Fruit fly (Drosophila melanogaster) whole organism, embryonic: ENCODE results near the gene CG33986.
A peak's percentile ranks its signal among the peaks of the same experiment; 100 is the strongest.

Experiments used
- Asciz ChIP-seq: fragments of 200-800 bp; sonication (Bioruptor generic); optimal IDR thresholded peaks from 2 replicates; lab custom pipeline; 2017; ENCODE audit warnings: missing biosample characterization, mild to moderate bottlenecking, missing genetic modification characterization, missing genetic modification reagents
- B-H2 ChIP-seq: fragments of 200-800 bp; sonication (Bioruptor generic); optimal IDR thresholded peaks from 2 replicates; lab custom pipeline; 2018; ENCODE audit warnings: missing biosample characterization, mild to moderate bottlenecking, missing genetic modification characterization
- CG10274 ChIP-seq: fragments of 200-800 bp; sonication (Bioruptor generic); optimal IDR thresholded peaks from 3 replicates; lab custom pipeline; 2017; ENCODE audit warnings: missing biosample characterization, mild to moderate bottlenecking, missing genetic modification characterization
- CG10366 ChIP-seq: fragments of 200-800 bp; sonication (Bioruptor generic); IDR thresholded peaks from 2 replicates; pipeline ENCODE4 v1.3.6; 2022; ENCODE audit warnings: missing biosample characterization, missing genetic modification characterization
- CG11247 ChIP-seq: fragments of 200-800 bp; sonication (Bioruptor generic); IDR thresholded peaks from 2 replicates; pipeline ENCODE4 v1.3.6; 2022; ENCODE audit warnings: missing biosample characterization, missing genetic modification characterization
- CG11398 ChIP-seq: fragments of 200-800 bp; sonication (Bioruptor generic); optimal IDR thresholded peaks from 2 replicates; lab custom pipeline; 2016; ENCODE audit warnings: missing biosample characterization, missing genetic modification characterization
- CG13123 ChIP-seq: fragments of 200-800 bp; sonication (Bioruptor generic); optimal IDR thresholded peaks from 2 replicates; lab custom pipeline; 2016; ENCODE audit warnings: missing biosample characterization, missing genetic modification characterization
- CG1602 ChIP-seq: fragments of 200-800 bp; sonication (Bioruptor generic); optimal IDR thresholded peaks from 3 replicates; lab custom pipeline; 2016; ENCODE audit warnings: missing biosample characterization, missing genetic modification characterization
- CG16813 ChIP-seq: fragments of 200-800 bp; sonication (Bioruptor generic); IDR thresholded peaks from 3 replicates; pipeline ENCODE4 v1.3.6; 2022; ENCODE audit warnings: missing biosample characterization, missing genetic modification characterization; ENCODE audit not compliant: partially characterized antibody
- CG2120 ChIP-seq: fragments of 200-800 bp; sonication (Bioruptor generic); optimal IDR thresholded peaks from 3 replicates; lab custom pipeline; 2016; ENCODE audit warnings: missing biosample characterization, missing genetic modification characterization
- CG2202 ChIP-seq: fragments of 200-800 bp; sonication (Bioruptor generic); optimal IDR thresholded peaks from 2 replicates; lab custom pipeline; 2018; ENCODE audit warnings: missing biosample characterization, mild to moderate bottlenecking, missing genetic modification characterization
- CG2678 ChIP-seq: fragments of 200-800 bp; sonication (Bioruptor generic); optimal IDR thresholded peaks from 3 replicates; lab custom pipeline; 2019; ENCODE audit warnings: missing biosample characterization, mild to moderate bottlenecking, missing genetic modification characterization, moderate library complexity
- CG30020 ChIP-seq: fragments of 200-800 bp; optimal IDR thresholded peaks from 2 replicates; lab custom pipeline; 2019; ENCODE audit warnings: missing biosample characterization, mild to moderate bottlenecking, missing genetic modification characterization, moderate library complexity
- CG31365 ChIP-seq: fragments of 200-800 bp; sonication (Bioruptor generic); optimal IDR thresholded peaks from 2 replicates; lab custom pipeline; 2018; ENCODE audit warnings: missing biosample characterization, mild to moderate bottlenecking, missing genetic modification characterization
- CG3281 ChIP-seq: fragments of 200-800 bp; sonication (Bioruptor generic); optimal IDR thresholded peaks from 3 replicates; lab custom pipeline; 2017; ENCODE audit warnings: missing biosample characterization, mild to moderate bottlenecking, missing genetic modification characterization
- CG4730 ChIP-seq: fragments of 200-800 bp; sonication (Bioruptor generic); IDR thresholded peaks from 2 replicates; pipeline ENCODE4 v1.3.6; 2022; ENCODE audit warnings: missing biosample characterization, missing genetic modification characterization
- CG6765 ChIP-seq: fragments of 200-800 bp; sonication (Bioruptor generic); optimal IDR thresholded peaks from 3 replicates; lab custom pipeline; 2017; ENCODE audit warnings: missing biosample characterization, mild to moderate bottlenecking, missing genetic modification characterization
- CG7271 ChIP-seq: fragments of 200-800 bp; sonication (Bioruptor generic); optimal IDR thresholded peaks from 2 replicates; lab custom pipeline; 2018; ENCODE audit warnings: missing biosample characterization, mild to moderate bottlenecking, missing genetic modification characterization, moderate library complexity
- CG7372 ChIP-seq: fragments of 200-800 bp; sonication (Bioruptor generic); IDR thresholded peaks from 2 replicates; pipeline ENCODE4 v1.3.6; 2022; ENCODE audit warnings: missing biosample characterization, missing genetic modification characterization
- CG7987 ChIP-seq: fragments of 200-800 bp; sonication (Bioruptor generic); optimal IDR thresholded peaks from 2 replicates; lab custom pipeline; 2018; ENCODE audit warnings: missing biosample characterization, mild to moderate bottlenecking, missing genetic modification characterization, moderate library complexity
- CG8359 ChIP-seq: fragments of 200-800 bp; sonication (Bioruptor generic); optimal IDR thresholded peaks from 2 replicates; lab custom pipeline; 2017; ENCODE audit warnings: missing biosample characterization, mild to moderate bottlenecking, missing genetic modification characterization, borderline replicate concordance
- CG9932 ChIP-seq: fragments of 200-800 bp; sonication (Bioruptor generic); IDR thresholded peaks from 2 replicates; pipeline ENCODE4 v1.3.6; 2022; ENCODE audit warnings: missing biosample characterization, missing genetic modification characterization
- Chrac-16 ChIP-seq: fragments of 200-800 bp; sonication (Bioruptor generic); optimal IDR thresholded peaks from 3 replicates; lab custom pipeline; 2016; ENCODE audit warnings: missing biosample characterization, missing genetic modification characterization
- CkIIα-i1 ChIP-seq: fragments of 200-800 bp; sonication (Bioruptor generic); IDR thresholded peaks from 2 replicates; pipeline ENCODE4 v1.3.6; 2022; ENCODE audit warnings: missing biosample characterization, missing genetic modification characterization
- CoRest ChIP-seq: fragments of 200-800 bp; sonication (Bioruptor generic); optimal IDR thresholded peaks from 3 replicates; lab custom pipeline; 2018; ENCODE audit warnings: missing biosample characterization, mild to moderate bottlenecking, missing genetic modification characterization, moderate library complexity
- CrebB ChIP-seq: fragments of 200-800 bp; sonication (Bioruptor generic); optimal IDR thresholded peaks from 3 replicates; lab custom pipeline; 2018; ENCODE audit warnings: missing biosample characterization, mild to moderate bottlenecking, missing genetic modification characterization
- Dad ChIP-seq: fragments of 200-800 bp; sonication (Bioruptor generic); optimal IDR thresholded peaks from 3 replicates; lab custom pipeline; 2016; ENCODE audit warnings: missing biosample characterization, missing genetic modification characterization
- Dbx ChIP-seq: fragments of 200-800 bp; sonication (Bioruptor generic); IDR thresholded peaks from 3 replicates; pipeline ENCODE4 v1.3.6; 2022; ENCODE audit warnings: missing biosample characterization, missing genetic modification characterization
- Dll ChIP-seq: fragments of 200-800 bp; sonication (Bioruptor generic); IDR thresholded peaks from 4 replicates; pipeline ENCODE4 v1.3.6; 2022; ENCODE audit warnings: missing biosample characterization, missing genetic modification characterization; ENCODE audit not compliant: partially characterized antibody
- E2f2 ChIP-seq: fragments of 200-800 bp; sonication (Bioruptor generic); IDR thresholded peaks from 2 replicates; pipeline ENCODE4 v1.3.6; 2022; ENCODE audit warnings: missing biosample characterization, missing genetic modification characterization
- H2.0 ChIP-seq: fragments of 200-800 bp; sonication (Bioruptor generic); IDR thresholded peaks from 2 replicates; pipeline ENCODE4 v1.3.6; 2022; ENCODE audit warnings: missing biosample characterization, missing genetic modification characterization
- Lpt ChIP-seq: fragments of >200 bp; optimal IDR thresholded peaks from 2 replicates; lab custom pipeline; 2018; ENCODE audit warnings: missing biosample characterization, missing genetic modification characterization
- NC2α ChIP-seq: fragments of 200-800 bp; sonication (Bioruptor generic); optimal IDR thresholded peaks from 2 replicates; lab custom pipeline; 2016; ENCODE audit warnings: missing biosample characterization, missing genetic modification characterization
- NC2β ChIP-seq: fragments of 200-800 bp; sonication (Bioruptor generic); optimal IDR thresholded peaks from 2 replicates; lab custom pipeline; 2016; ENCODE audit warnings: missing biosample characterization, missing genetic modification characterization
- Nf-YC ChIP-seq: fragments of 200-800 bp; optimal IDR thresholded peaks from 3 replicates; lab custom pipeline; 2019; ENCODE audit warnings: missing biosample characterization, mild to moderate bottlenecking, missing genetic modification characterization, moderate library complexity
- Oli ChIP-seq: fragments of 200-800 bp; sonication (Bioruptor generic); optimal IDR thresholded peaks from 2 replicates; lab custom pipeline; 2018; ENCODE audit warnings: missing biosample characterization, mild to moderate bottlenecking, missing genetic modification characterization, moderate library complexity
- Trl ChIP-seq, 3 experiments: fragments of >200 bp in 2 of 3; fragments of 200-800 bp in 1 of 3; sonication (Bioruptor generic) in 1 of 3; optimal IDR thresholded peaks; 2 replicates in 1 of 3; 3 replicates in 2 of 3; lab custom pipeline; 2016 to 2017; ENCODE audit warnings: missing biosample characterization in 1 of 3, missing genetic modification characterization in 1 of 3
- Usf ChIP-seq: fragments of 200-800 bp; sonication (Bioruptor generic); optimal IDR thresholded peaks from 2 replicates; lab custom pipeline; 2017; ENCODE audit warnings: missing genotype, missing biosample characterization, missing genetic modification characterization
- ase ChIP-seq: fragments of 200-800 bp; sonication (Bioruptor generic); IDR thresholded peaks from 3 replicates; pipeline ENCODE4 v1.3.6; 2022; ENCODE audit warnings: missing biosample characterization, missing genetic modification characterization
- cato ChIP-seq: fragments of 200-800 bp; sonication (Bioruptor generic); optimal IDR thresholded peaks from 2 replicates; lab custom pipeline; 2016; ENCODE audit warnings: missing biosample characterization, missing genetic modification characterization, borderline replicate concordance
- cg ChIP-seq: fragments of 200-800 bp; sonication (Bioruptor generic); optimal IDR thresholded peaks from 3 replicates; lab custom pipeline; 2019; ENCODE audit warnings: missing biosample characterization, mild to moderate bottlenecking, missing genetic modification characterization, moderate library complexity
- crol ChIP-seq: fragments of 200-800 bp; sonication (Bioruptor generic); IDR thresholded peaks from 2 replicates; pipeline ENCODE4 v1.3.6; 2022; ENCODE audit warnings: missing biosample characterization, missing genetic modification characterization
- dan ChIP-seq: fragments of 200-800 bp; sonication (Bioruptor generic); IDR thresholded peaks from 2 replicates; pipeline ENCODE4 v1.3.6; 2022; ENCODE audit warnings: missing biosample characterization, missing genetic modification characterization
- grn ChIP-seq: fragments of 200-800 bp; sonication (Bioruptor generic); optimal IDR thresholded peaks from 3 replicates; lab custom pipeline; 2017; ENCODE audit warnings: missing biosample characterization, missing genetic modification characterization
- hb ChIP-seq: fragments of 200-800 bp; sonication (Bioruptor generic); IDR thresholded peaks from 3 replicates; pipeline ENCODE4 v1.3.6; 2022; ENCODE audit warnings: missing biosample characterization, missing genetic modification characterization; ENCODE audit not compliant: partially characterized antibody
- ind ChIP-seq: fragments of 200-800 bp; sonication (Bioruptor generic); optimal IDR thresholded peaks from 3 replicates; lab custom pipeline; 2016; ENCODE audit warnings: missing biosample characterization, missing genetic modification characterization
- lilli ChIP-seq: fragments of 200-800 bp; sonication (Bioruptor generic); optimal IDR thresholded peaks from 3 replicates; lab custom pipeline; 2016; ENCODE audit warnings: missing biosample characterization, missing genetic modification characterization
- run ChIP-seq: fragments of 200-800 bp; sonication (Bioruptor generic); optimal IDR thresholded peaks from 3 replicates; lab custom pipeline; 2018; ENCODE audit warnings: missing biosample characterization, mild to moderate bottlenecking, missing genetic modification characterization
- schlank ChIP-seq: fragments of 200-800 bp; sonication (Bioruptor generic); optimal IDR thresholded peaks from 2 replicates; lab custom pipeline; 2018; ENCODE audit warnings: missing biosample characterization, mild to moderate bottlenecking, missing genetic modification characterization
- slou ChIP-seq: fragments of 200-800 bp; sonication (Bioruptor generic); optimal IDR thresholded peaks from 3 replicates; lab custom pipeline; 2016; ENCODE audit warnings: missing biosample characterization, missing genetic modification characterization
- zen ChIP-seq: fragments of 200-800 bp; sonication (Bioruptor generic); optimal IDR thresholded peaks from 3 replicates; lab custom pipeline; 2018; ENCODE audit warnings: missing biosample characterization, mild to moderate bottlenecking, missing genetic modification characterization, moderate library complexity

CG33986 gene

DNA sequence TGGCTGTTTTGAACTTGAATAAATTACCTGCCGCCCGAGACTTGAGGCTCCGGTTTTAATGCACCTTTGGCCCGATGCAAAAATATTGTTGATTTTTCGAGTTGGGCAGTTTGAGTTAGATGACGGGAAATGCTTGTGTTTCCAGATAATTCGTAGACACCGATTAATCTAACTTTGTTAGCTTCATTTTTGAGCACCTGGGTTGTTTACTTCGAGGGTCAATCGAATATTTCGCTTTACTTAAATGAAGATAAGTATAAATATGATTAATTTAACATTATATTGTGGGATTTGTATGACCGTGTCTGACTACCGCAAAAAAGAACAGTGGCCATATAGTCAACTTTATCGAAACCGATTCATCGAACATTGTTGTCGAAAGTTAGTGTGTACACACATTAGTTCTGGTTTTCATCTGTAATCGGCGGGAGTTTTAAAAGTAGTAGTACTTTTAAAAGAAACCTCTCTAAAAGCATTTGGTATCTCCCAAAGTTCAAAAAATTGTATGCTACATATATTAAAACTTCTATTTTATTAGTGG, 1.2 kb downstream of the CG33986 start, which contains the start of gene CG7945 (continued):
- TF ChIP-seq Trl (optimal IDR thresholded peaks at IDR 0.05; lab: Kevin White, UChicago): no peak
- no peak for TF ChIP-seq Trl (GFP tag; optimal IDR thresholded peaks at IDR 0.05; lab: Kevin White, UChicago)
- TF ChIP-seq CG11247 (GFP tag; lab: Robert Waterston, UW): no peak
- no peak for TF ChIP-seq Dad (GFP tag; lab: Kevin White, UChicago)
- peak; percentile 99 for TF ChIP-seq E2f2 (GFP tag; lab: Robert Waterston, UW)
- no peak for TF ChIP-seq CG7271
- no peak for TF ChIP-seq lilli (GFP tag; lab: Kevin White, UChicago)
- no peak for TF ChIP-seq CG8359 (GFP tag; lab: Kevin White, UChicago)
- TF ChIP-seq cato (GFP tag; lab: Kevin White, UChicago): no peak
- no peak for TF ChIP-seq CG7372 (GFP tag; lab: Robert Waterston, UW)
- no peak for TF ChIP-seq Lpt
- TF ChIP-seq CoRest (tag; lab: Kevin White, UChicago): peak; percentile 10
- TF ChIP-seq B-H2 (GFP tag; lab: Kevin White, UChicago): peak; percentile 22
- TF ChIP-seq Dll: peak; percentile 68; the same call in 3 of the 4 replicates
- TF ChIP-seq CG3281 (GFP tag; lab: Kevin White, UChicago): no peak
- TF ChIP-seq CG2678: no peak
- TF ChIP-seq CG13123 (GFP tag; lab: Kevin White, UChicago): no peak
- TF ChIP-seq CG31365 (tag; lab: Kevin White, UChicago): no peak
- no peak for TF ChIP-seq ind (GFP tag; lab: Kevin White, UChicago)
- TF ChIP-seq hb (GFP tag; lab: Robert Waterston, UW): no peak
- TF ChIP-seq ase (GFP tag; lab: Robert Waterston, UW): no peak
- no peak for TF ChIP-seq NC2α (GFP tag; lab: Kevin White, UChicago)
- no peak for TF ChIP-seq dan
- no peak for TF ChIP-seq Chrac-16 (GFP tag; lab: Kevin White, UChicago)
- TF ChIP-seq zen (tag; lab: Kevin White, UChicago): no peak
- TF ChIP-seq grn: no peak
- no peak for TF ChIP-seq CG6765
- no peak for TF ChIP-seq Asciz
- no peak for TF ChIP-seq CG2202 (tag; lab: Kevin White, UChicago)
- peak; percentile 29 for TF ChIP-seq CG30020 (tag; lab: Kevin White, UChicago)
- no peak for TF ChIP-seq slou
- TF ChIP-seq CG9932: no peak
- no peak for TF ChIP-seq CG1602 (GFP tag; lab: Kevin White, UChicago)
- no peak for TF ChIP-seq CG2120 (GFP tag; lab: Kevin White, UChicago)
- no peak for TF ChIP-seq Usf (GFP tag; lab: Kevin White, UChicago)
- no peak for TF ChIP-seq NC2β (GFP tag; lab: Kevin White, UChicago)
- no peak for TF ChIP-seq CG10274 (GFP tag; lab: Kevin White, UChicago)
- no peak for TF ChIP-seq CG11398 (GFP tag; lab: Kevin White, UChicago)
- no peak for TF ChIP-seq Oli (tag; lab: Kevin White, UChicago)
- no peak for TF ChIP-seq run (tag; lab: Kevin White, UChicago)
- no peak for TF ChIP-seq crol
- peak; percentile 23 for TF ChIP-seq CG7987 (GFP tag; lab: Kevin White, UChicago)
- peak; percentile 59; the same call in 2 of the 3 replicates for TF ChIP-seq CG16813
- TF ChIP-seq Nf-YC (tag; lab: Kevin White, UChicago): peak; percentile 24
- no peak for TF ChIP-seq cg
- TF ChIP-seq Dbx (GFP tag; lab: Robert Waterston, UW): no peak
- no peak for TF ChIP-seq CrebB (tag; lab: Kevin White, UChicago)
- no peak for TF ChIP-seq schlank
- TF ChIP-seq CkIIα-i1 (GFP tag; lab: Robert Waterston, UW): no peak
- no peak for TF ChIP-seq CG10366 (GFP tag; lab: Robert Waterston, UW)
- TF ChIP-seq CG4730 (GFP tag; lab: Robert Waterston, UW): no peak
- no peak for TF ChIP-seq H2.0 (GFP tag; lab: Robert Waterston, UW)
